Worm (Caenorhabditis elegans) whole organism, midembryonic: ENCODE data around the gene cdkr-3.

ENCODE experiments used
- med-1 ChIP-seq: sonication (generic microtip); optimal IDR thresholded peaks from 2 replicates; lab custom pipeline; 2017; ENCODE audit warnings: missing genetic modification characterization, mild to moderate bottlenecking, missing compliant biosample characterization, antibody characterized with exemption, missing genetic modification reagents; ENCODE audit not compliant: insufficient read depth
- ztf-23 ChIP-seq: fragments of 200-800 bp; sonication (Bioruptor generic); IDR thresholded peaks from 2 replicates; pipeline ENCODE4 v1.3.6; 2022; ENCODE audit warnings: missing genetic modification reagents, missing genetic modification characterization, missing compliant biosample characterization

DNA sequence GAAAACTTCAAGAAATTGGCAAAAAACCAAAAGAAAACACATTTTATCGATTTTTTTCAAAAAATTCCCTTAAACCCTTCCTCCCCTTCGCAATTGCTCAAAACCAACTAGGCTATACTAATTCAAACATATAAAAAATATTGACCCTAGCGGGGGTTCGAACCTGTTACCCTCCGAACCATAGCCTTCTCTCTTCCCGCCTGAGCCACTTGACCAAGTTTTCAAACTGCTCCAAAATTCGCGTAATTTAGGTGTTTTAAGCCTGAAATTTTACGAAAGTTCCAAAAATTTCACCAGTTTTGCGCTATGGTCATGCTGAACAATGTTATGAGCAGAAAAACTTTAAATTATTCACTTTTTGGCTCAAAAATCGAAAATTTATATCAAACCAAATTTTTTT is 35.5 kb upstream of the cdkr-3 start:
- TF ChIP-seq ztf-23 (GFP tag; lab: Robert Waterston, UW) = no peak
- no peak for TF ChIP-seq med-1 (GFP tag; lab: Kevin White, UChicago)
